Fruit fly (Drosophila melanogaster) whole organism, pupa: ENCODE data around the gene ATPsynC.

Source experiments
- CG10348 ChIP-seq: fragments of 200-800 bp; sonication (Bioruptor generic); IDR thresholded peaks from 2 replicates; pipeline ENCODE4 v1.3.6; 2022; ENCODE audit warnings: missing biosample characterization, missing genetic modification characterization
- CG12605 ChIP-seq: fragments of 200-800 bp; sonication (Bioruptor generic); IDR thresholded peaks from 2 replicates; pipeline ENCODE4 v1.3.6; 2022; ENCODE audit warnings: missing biosample characterization, missing genetic modification characterization
- gl ChIP-seq: fragments of 200-800 bp; sonication (Bioruptor generic); optimal IDR thresholded peaks from 2 replicates; lab custom pipeline; 2018; ENCODE audit warnings: missing biosample characterization, mild to moderate bottlenecking, missing genetic modification characterization

DNA sequence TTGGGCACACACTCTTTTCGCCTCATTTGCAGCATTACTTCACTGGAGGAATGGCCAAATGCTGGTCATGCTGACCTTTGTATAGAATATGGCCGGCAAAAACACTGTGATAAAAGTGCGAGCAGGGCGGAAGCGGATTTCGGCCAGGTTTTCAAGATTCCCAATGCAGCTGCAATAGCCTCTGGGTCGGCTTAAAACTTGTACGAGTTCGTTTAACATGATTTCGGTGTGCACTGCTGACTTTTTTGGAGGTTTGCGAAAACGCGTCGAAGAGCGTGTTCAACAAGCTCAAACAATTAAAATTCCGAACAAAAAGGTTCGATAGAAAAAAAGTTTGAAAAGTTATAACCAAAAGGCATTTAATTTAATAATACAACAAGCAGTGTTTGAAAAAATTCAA lies 8.8 kb downstream of the ATPsynC start, which contains the start of gene chp:
- TF ChIP-seq CG12605 (GFP tag; lab: Robert Waterston, UW) (no peak), CG10348 (GFP tag; lab: Robert Waterston, UW) (no peak), gl (tag; lab: Kevin White, UChicago) (no peak)
